Worm (Caenorhabditis elegans): ENCODE measurements around the gene rpl-11.2.

- no peak for TF ChIP-seq unc-62 (GFP tag; optimal IDR thresholded peaks at IDR 0.05)
- no peak for TF ChIP-seq ama-1 (optimal IDR thresholded peaks at IDR 0.05)
- no peak for TF ChIP-seq ama-1 (GFP tag; optimal IDR thresholded peaks at IDR 0.05)
- no peak for TF ChIP-seq lsy-27 (tag; optimal IDR thresholded peaks at IDR 0.05; ENCODE audit: borderline replicate concordance, insufficient read depth)
- TF ChIP-seq lin-35 (GFP tag; optimal IDR thresholded peaks at IDR 0.05) = no peak
- TF ChIP-seq Y67H2A.10 (GFP tag; conservative IDR thresholded peaks at IDR 0.05) = no peak
Measured at ce11 chrX:2246908-2247307, 4.5 kb upstream of the rpl-11.2 start, which contains the start of gene AH9.1.
